Worm (Caenorhabditis elegans): ENCODE data around the gene srg-27.

DNA sequence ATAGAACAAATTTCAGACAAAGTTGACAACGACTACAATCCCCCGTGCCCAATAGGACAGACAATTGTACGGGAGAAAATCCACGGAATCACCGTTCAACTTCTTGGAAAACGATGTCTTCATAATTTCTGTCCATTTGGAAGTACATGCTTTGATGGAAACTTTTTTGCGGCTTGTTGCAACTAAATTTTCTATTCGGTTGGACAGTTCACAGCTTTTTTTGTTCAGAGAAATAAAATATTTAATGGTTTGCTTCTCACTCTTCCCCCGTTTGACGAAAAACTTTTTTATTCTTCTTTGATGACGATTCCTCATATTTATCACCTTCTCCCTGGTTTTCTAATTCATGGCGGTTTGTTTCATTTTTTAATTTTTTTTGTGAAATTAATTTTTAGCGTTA lies 25.5 kb upstream of the srg-27 start, which contains the start of gene C10G8.2:
- TF ChIP-seq him-1 (tag; optimal IDR thresholded peaks at IDR 0.05) (no peak), dao-5 (tag; optimal IDR thresholded peaks at IDR 0.05) (no peak)
